Fruit fly (Drosophila melanogaster) whole organism, embryonic: ENCODE measurements around the gene TRAM.

Experiments
- CG10267 ChIP-seq: fragments of 200-800 bp; sonication (Bioruptor generic); optimal IDR thresholded peaks from 2 replicates; lab custom pipeline; 2018; ENCODE audit warnings: missing biosample characterization, mild to moderate bottlenecking, missing genetic modification characterization, moderate library complexity
- CG10366 ChIP-seq: fragments of 200-800 bp; sonication (Bioruptor generic); IDR thresholded peaks from 2 replicates; pipeline ENCODE4 v1.3.6; 2022; ENCODE audit warnings: missing biosample characterization, missing genetic modification characterization
- CG11398 ChIP-seq: fragments of 200-800 bp; sonication (Bioruptor generic); optimal IDR thresholded peaks from 2 replicates; lab custom pipeline; 2016; ENCODE audit warnings: missing biosample characterization, missing genetic modification characterization
- CG11696 ChIP-seq: fragments of 200-800 bp; sonication (Bioruptor generic); IDR thresholded peaks from 2 replicates; pipeline ENCODE4 v1.3.6; 2022; ENCODE audit warnings: missing biosample characterization, missing genetic modification characterization
- CG14050 ChIP-seq: fragments of 200-800 bp; sonication (Bioruptor generic); IDR thresholded peaks from 3 replicates; pipeline ENCODE4 v1.3.6; 2022; ENCODE audit warnings: missing biosample characterization, missing genetic modification characterization
- CG1832 ChIP-seq: fragments of 200-800 bp; sonication (Bioruptor generic); optimal IDR thresholded peaks from 2 replicates; lab custom pipeline; 2017; ENCODE audit warnings: missing biosample characterization, mild to moderate bottlenecking, missing genetic modification characterization, inconsistent platforms
- CG2116 ChIP-seq: fragments of 200-800 bp; sonication (Bioruptor generic); optimal IDR thresholded peaks from 3 replicates; lab custom pipeline; 2018; ENCODE audit warnings: missing biosample characterization, mild to moderate bottlenecking, missing genetic modification characterization
- CG43689 ChIP-seq: fragments of 200-800 bp; sonication (Bioruptor generic); IDR thresholded peaks from 2 replicates; pipeline ENCODE4 v1.3.6; 2022; ENCODE audit warnings: missing biosample characterization, missing genetic modification characterization
- CG5953 ChIP-seq: fragments of 200-800 bp; sonication (Bioruptor generic); IDR thresholded peaks from 2 replicates; pipeline ENCODE4 v1.3.6; 2022; ENCODE audit warnings: missing biosample characterization, missing genetic modification characterization
- CG6683 ChIP-seq: fragments of 200-800 bp; sonication (Bioruptor generic); optimal IDR thresholded peaks from 2 replicates; lab custom pipeline; 2017; ENCODE audit warnings: missing biosample characterization, mild to moderate bottlenecking, missing genetic modification characterization, missing genetic modification reagents
- CG6854 ChIP-seq: fragments of 200-800 bp; sonication (Bioruptor generic); optimal IDR thresholded peaks from 3 replicates; lab custom pipeline; 2017; ENCODE audit warnings: missing biosample characterization, mild to moderate bottlenecking, missing genetic modification characterization
- CG7745 ChIP-seq: fragments of 200-800 bp; sonication (Bioruptor generic); optimal IDR thresholded peaks from 2 replicates; lab custom pipeline; 2018; ENCODE audit warnings: missing biosample characterization, mild to moderate bottlenecking, missing genetic modification characterization, moderate library complexity
- CG7786 ChIP-seq: fragments of 200-800 bp; sonication (Bioruptor generic); optimal IDR thresholded peaks from 2 replicates; lab custom pipeline; 2016; ENCODE audit warnings: missing biosample characterization, missing genetic modification characterization
- CG9932 ChIP-seq: fragments of 200-800 bp; sonication (Bioruptor generic); IDR thresholded peaks from 2 replicates; pipeline ENCODE4 v1.3.6; 2022; ENCODE audit warnings: missing biosample characterization, missing genetic modification characterization
- Deaf1 ChIP-seq: fragments of 200-800 bp; optimal IDR thresholded peaks from 3 replicates; lab custom pipeline; 2019; ENCODE audit warnings: missing biosample characterization, mild to moderate bottlenecking, missing genetic modification characterization, moderate library complexity
- Eip74EF ChIP-seq, 2 experiments: fragments of 200-800 bp in 1 of 2; fragments of >200 bp in 1 of 2; sonication (Bioruptor generic) in 1 of 2; optimal IDR thresholded peaks; 2 replicates each; lab custom pipeline; 2017 to 2019; ENCODE audit warnings: missing biosample characterization in 2 of 2, missing genetic modification characterization in 2 of 2, mild to moderate bottlenecking in 1 of 2, moderate library complexity in 1 of 2
- Fer2 ChIP-seq: fragments of 200-800 bp; sonication (Bioruptor generic); optimal IDR thresholded peaks from 2 replicates; lab custom pipeline; 2018; ENCODE audit warnings: missing biosample characterization, mild to moderate bottlenecking, missing genetic modification characterization, moderate library complexity
- Hmr ChIP-seq: fragments of 200-800 bp; sonication (Bioruptor generic); optimal IDR thresholded peaks from 3 replicates; lab custom pipeline; 2017; ENCODE audit warnings: mild to moderate bottlenecking, missing biosample characterization, missing genetic modification reagents, missing genetic modification characterization
- Hr39 ChIP-seq: fragments of >200 bp; optimal IDR thresholded peaks from 2 replicates; lab custom pipeline; 2017
- Hr78 ChIP-seq, 2 experiments: fragments of 200-800 bp in 1 of 2; fragments of >200 bp in 1 of 2; sonication (Bioruptor generic) in 1 of 2; optimal IDR thresholded peaks; 2 replicates each; lab custom pipeline; 2017 to 2019; ENCODE audit warnings: missing biosample characterization in 2 of 2, missing genetic modification characterization in 2 of 2, mild to moderate bottlenecking in 1 of 2, moderate library complexity in 1 of 2
- Kr ChIP-seq: fragments of 200-800 bp; sonication (Bioruptor generic); optimal IDR thresholded peaks from 2 replicates; lab custom pipeline; 2017; ENCODE audit warnings: missing biosample characterization, mild to moderate bottlenecking, missing genetic modification characterization
- Meics ChIP-seq: fragments of 200-800 bp; sonication (Bioruptor generic); optimal IDR thresholded peaks from 2 replicates; lab custom pipeline; 2017; ENCODE audit warnings: missing biosample characterization, mild to moderate bottlenecking, missing genetic modification characterization
- Neu2 ChIP-seq: fragments of 200-800 bp; sonication (Bioruptor generic); optimal IDR thresholded peaks from 3 replicates; lab custom pipeline; 2016; ENCODE audit warnings: missing biosample characterization, missing genetic modification characterization, borderline replicate concordance
- Poxn ChIP-seq: fragments of 200-800 bp; sonication (Bioruptor generic); IDR thresholded peaks from 2 replicates; pipeline ENCODE4 v1.3.6; 2022; ENCODE audit warnings: missing biosample characterization, missing genetic modification characterization
- Ravus ChIP-seq: fragments of 200-800 bp; sonication (Bioruptor generic); IDR thresholded peaks from 2 replicates; pipeline ENCODE4 v1.3.6; 2022; ENCODE audit warnings: missing biosample characterization, missing genetic modification characterization
- Spps ChIP-seq: fragments of 200-800 bp; sonication (Bioruptor generic); optimal IDR thresholded peaks from 2 replicates; lab custom pipeline; 2018; ENCODE audit warnings: missing biosample characterization, mild to moderate bottlenecking, missing genetic modification characterization
- disco-r ChIP-seq: fragments of 200-800 bp; sonication (Bioruptor generic); optimal IDR thresholded peaks from 2 replicates; lab custom pipeline; 2016; ENCODE audit warnings: missing biosample characterization, missing genetic modification characterization
- dysf ChIP-seq: fragments of 200-800 bp; sonication (Bioruptor generic); IDR thresholded peaks from 3 replicates; pipeline ENCODE4 v1.3.6; 2022; ENCODE audit warnings: missing biosample characterization, missing genetic modification characterization
- esg ChIP-seq: fragments of 200-800 bp; sonication (Bioruptor generic); conservative IDR thresholded peaks from 2 replicates; pipeline ENCODE4 v1.3.6; 2022; ENCODE audit warnings: missing biosample characterization, missing genetic modification characterization
- eyg ChIP-seq: fragments of 200-800 bp; sonication (Bioruptor generic); optimal IDR thresholded peaks from 3 replicates; lab custom pipeline; 2016; ENCODE audit warnings: missing biosample characterization, missing genetic modification characterization
- fd102C ChIP-seq: fragments of 200-800 bp; sonication (Bioruptor generic); optimal IDR thresholded peaks from 2 replicates; lab custom pipeline; 2018; ENCODE audit warnings: missing biosample characterization, mild to moderate bottlenecking, missing genetic modification characterization, moderate library complexity
- fd64A ChIP-seq: fragments of 200-800 bp; sonication (Bioruptor generic); optimal IDR thresholded peaks from 3 replicates; lab custom pipeline; 2018; ENCODE audit warnings: missing biosample characterization, mild to moderate bottlenecking, missing genetic modification characterization
- ftz-f1 ChIP-seq: fragments of 200-800 bp; sonication (Bioruptor generic); optimal IDR thresholded peaks from 2 replicates; lab custom pipeline; 2016; ENCODE audit warnings: missing biosample characterization, missing genetic modification characterization
- grn ChIP-seq: fragments of 200-800 bp; sonication (Bioruptor generic); optimal IDR thresholded peaks from 3 replicates; lab custom pipeline; 2017; ENCODE audit warnings: missing biosample characterization, missing genetic modification characterization
- gsb-n ChIP-seq: fragments of 200-800 bp; sonication (Bioruptor generic); optimal IDR thresholded peaks from 3 replicates; lab custom pipeline; 2018; ENCODE audit warnings: missing biosample characterization, mild to moderate bottlenecking, missing genetic modification characterization
- h ChIP-seq: fragments of >200 bp; optimal IDR thresholded peaks from 2 replicates; lab custom pipeline; 2017
- hb ChIP-seq: fragments of 200-800 bp; sonication (Bioruptor generic); IDR thresholded peaks from 3 replicates; pipeline ENCODE4 v1.3.6; 2022; ENCODE audit warnings: missing biosample characterization, missing genetic modification characterization; ENCODE audit not compliant: partially characterized antibody
- hkb ChIP-seq, 2 experiments: fragments of 200-800 bp in 1 of 2; fragments of >200 bp in 1 of 2; sonication (Bioruptor generic) in 1 of 2; IDR thresholded peaks in 1 of 2; optimal IDR thresholded peaks in 1 of 2; 2 replicates each; pipeline versions ENCODE4 v1.3.6 to Lab custom; 2017 to 2022; ENCODE audit warnings: missing biosample characterization in 1 of 2, missing genetic modification characterization in 1 of 2
- ind ChIP-seq: fragments of 200-800 bp; sonication (Bioruptor generic); optimal IDR thresholded peaks from 3 replicates; lab custom pipeline; 2016; ENCODE audit warnings: missing biosample characterization, missing genetic modification characterization
- jigr1 ChIP-seq: fragments of 200-800 bp; sonication (Bioruptor generic); IDR thresholded peaks from 3 replicates; pipeline ENCODE4 v1.3.6; 2022; ENCODE audit warnings: missing biosample characterization, missing genetic modification characterization
- nau ChIP-seq: fragments of 200-800 bp; sonication (Bioruptor generic); optimal IDR thresholded peaks from 3 replicates; lab custom pipeline; 2017; ENCODE audit warnings: missing biosample characterization, mild to moderate bottlenecking, missing genetic modification characterization, missing genetic modification reagents
- ro ChIP-seq: fragments of 200-800 bp; sonication (Bioruptor generic); IDR thresholded peaks from 2 replicates; pipeline ENCODE4 v1.3.6; 2022; ENCODE audit warnings: missing biosample characterization, missing genetic modification characterization
- sqz ChIP-seq: fragments of 200-800 bp; sonication (Bioruptor generic); optimal IDR thresholded peaks from 3 replicates; lab custom pipeline; 2018; ENCODE audit warnings: missing biosample characterization, mild to moderate bottlenecking, missing genetic modification characterization
- tin ChIP-seq: fragments of 200-800 bp; sonication (Bioruptor generic); optimal IDR thresholded peaks from 3 replicates; lab custom pipeline; 2016; ENCODE audit warnings: missing biosample characterization, missing genetic modification characterization
- tll ChIP-seq, 2 experiments: fragments of 200-800 bp in 1 of 2; fragments of >200 bp in 1 of 2; sonication (Bioruptor generic) in 1 of 2; optimal IDR thresholded peaks; 2 replicates each; lab custom pipeline; 2017 to 2019; ENCODE audit warnings: missing biosample characterization in 2 of 2, missing genetic modification characterization in 2 of 2, mild to moderate bottlenecking in 1 of 2, moderate library complexity in 1 of 2
- ttk ChIP-seq: fragments of 200-800 bp; sonication (Bioruptor generic); IDR thresholded peaks from 2 replicates; pipeline ENCODE4 v2.1.2; 2022; ENCODE audit warnings: missing biosample characterization, missing genetic modification characterization
- zen ChIP-seq: fragments of 200-800 bp; sonication (Bioruptor generic); optimal IDR thresholded peaks from 3 replicates; lab custom pipeline; 2018; ENCODE audit warnings: missing biosample characterization, mild to moderate bottlenecking, missing genetic modification characterization, moderate library complexity
- zfh2 ChIP-seq: fragments of 200-800 bp; sonication (Bioruptor generic); optimal IDR thresholded peaks from 2 replicates; lab custom pipeline; 2016; ENCODE audit warnings: missing biosample characterization, missing genetic modification characterization

TRAM gene

dm6 chrX:935049-935900 is at the start of gene TRAM (continued):
- peak; percentile 95 for TF ChIP-seq nau
- peak; percentile 96 for TF ChIP-seq Ravus (GFP tag; lab: Robert Waterston, UW)
- peak; percentile 95 for TF ChIP-seq CG6683
- peak; percentile 99 for TF ChIP-seq Hmr
- TF ChIP-seq gsb-n (tag; lab: Kevin White, UChicago): peak; percentile 96
- TF ChIP-seq CG1832 (GFP tag; lab: Kevin White, UChicago): peak; percentile 92
- TF ChIP-seq Eip74EF (GFP tag; optimal IDR thresholded peaks at IDR 0.05; lab: Kevin White, UChicago): peak in 1 of 2 experiments; percentile 89
- TF ChIP-seq CG7745 (tag; lab: Kevin White, UChicago): peak; percentile 68
- peak; percentile 98 for TF ChIP-seq tin (GFP tag; lab: Kevin White, UChicago)
- TF ChIP-seq CG5953 (GFP tag; lab: Robert Waterston, UW): peak; percentile 99
- peak; percentile 78 for TF ChIP-seq ftz-f1 (GFP tag; lab: Kevin White, UChicago)
- peak; percentile 99 for TF ChIP-seq CG10366
- TF ChIP-seq grn (GFP tag; lab: Kevin White, UChicago): peak; percentile 81
- no peak for TF ChIP-seq hkb (optimal IDR thresholded peaks at IDR 0.05; lab: Kevin White, UChicago)
- peak; percentile 99 for TF ChIP-seq hkb (GFP tag; IDR thresholded peaks at IDR 0.05; lab: Robert Waterston, UW)
- peak; percentile 98 for TF ChIP-seq CG7786 (GFP tag; lab: Kevin White, UChicago)
- no peak for TF ChIP-seq h (lab: Kevin White, UChicago)
- peak; percentile 87 for TF ChIP-seq CG2116
- peak; percentile 99 for TF ChIP-seq ind (GFP tag; lab: Kevin White, UChicago)
- TF ChIP-seq disco-r (GFP tag; lab: Kevin White, UChicago): peak; percentile 97
- TF ChIP-seq CG11696: peak; percentile 92
- TF ChIP-seq Poxn (GFP tag; lab: Robert Waterston, UW): peak; percentile 98
- peak; percentile 91 for TF ChIP-seq CG10267 (tag; lab: Kevin White, UChicago)
- TF ChIP-seq Deaf1 (tag; lab: Kevin White, UChicago): peak; percentile 76
- TF ChIP-seq ttk: peak; percentile 99
- TF ChIP-seq Fer2 (tag; lab: Kevin White, UChicago): peak; percentile 95
- peak; percentile 92 for TF ChIP-seq Kr (GFP tag; lab: Kevin White, UChicago)
- TF ChIP-seq CG43689 (GFP tag; lab: Robert Waterston, UW): peak; percentile 99
- TF ChIP-seq zen: peak; percentile 95
- peak; percentile 98 for TF ChIP-seq ro
- peak; percentile 99 for TF ChIP-seq CG14050
- peak; percentile 96 for TF ChIP-seq jigr1 (GFP tag; lab: Robert Waterston, UW)
- TF ChIP-seq Neu2 (GFP tag; lab: Kevin White, UChicago): peak; percentile 92
- TF ChIP-seq Hr78 (GFP tag; optimal IDR thresholded peaks at IDR 0.05; lab: Kevin White, UChicago): peak in 1 of 2 experiments; percentile 85
- TF ChIP-seq esg: peak; percentile 99
- peak; percentile 98 for TF ChIP-seq zfh2 (GFP tag; lab: Kevin White, UChicago)
- peak; percentile 96 for TF ChIP-seq fd64A (GFP tag; lab: Kevin White, UChicago)
- TF ChIP-seq CG6854 (GFP tag; lab: Kevin White, UChicago): peak; percentile 94
- TF ChIP-seq Meics: peak; percentile 98
- peak; percentile 89 for TF ChIP-seq fd102C (GFP tag; lab: Kevin White, UChicago)
- peak; percentile 99 for TF ChIP-seq dysf (GFP tag; lab: Robert Waterston, UW)
- peak; percentile 70 for TF ChIP-seq hb (GFP tag; lab: Robert Waterston, UW)
- TF ChIP-seq CG11398 (GFP tag; lab: Kevin White, UChicago): peak; percentile 98
- peak; percentile 96 for TF ChIP-seq eyg (GFP tag; lab: Kevin White, UChicago)
- peak; percentile 40 to 72 for TF ChIP-seq tll (GFP tag; optimal IDR thresholded peaks at IDR 0.05; lab: Kevin White, UChicago)
- peak; percentile 88 for TF ChIP-seq Spps (tag; lab: Kevin White, UChicago)
- TF ChIP-seq Hr39 (lab: Kevin White, UChicago): peak; percentile 97
- TF ChIP-seq CG9932 (GFP tag; lab: Robert Waterston, UW): peak; percentile 99
- no peak for TF ChIP-seq sqz (GFP tag; lab: Kevin White, UChicago)
